Worm (Caenorhabditis elegans): Measurements from ENCODE around the gene sqrd-1.

DNA sequence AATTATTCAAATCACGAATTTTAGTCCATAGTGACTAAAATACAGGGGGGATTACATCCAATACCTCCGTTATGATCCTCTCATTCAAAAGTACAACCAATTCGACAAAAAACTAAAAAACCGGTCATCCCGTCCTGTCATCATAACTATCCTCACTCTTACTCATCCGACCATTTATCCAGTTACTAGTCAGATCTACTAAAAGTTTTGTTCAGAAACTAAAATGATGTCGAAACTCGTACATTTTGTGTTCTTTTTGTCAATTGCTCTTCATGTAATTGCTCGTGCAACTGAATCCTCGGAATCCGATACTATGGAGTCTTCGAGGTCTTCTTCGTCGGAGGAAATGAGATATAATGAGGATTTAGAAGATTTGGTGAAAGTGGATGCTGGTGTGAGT, 42.6 kb upstream of the sqrd-1 start, which contains the start of gene R05A10.2:
- TF ChIP-seq unc-130 (GFP tag; optimal IDR thresholded peaks at IDR 0.05) (no peak), hmg-1.2 (GFP tag; IDR thresholded peaks at IDR 0.05) (no peak), Y53F4B.3 (GFP tag; IDR thresholded peaks at IDR 0.05) (no peak), him-1 (tag; optimal IDR thresholded peaks at IDR 0.05) (no peak), pha-4 (tag; optimal IDR thresholded peaks at IDR 0.05) (no peak), unc-62 (GFP tag; optimal IDR thresholded peaks at IDR 0.05) (no peak), ceh-40 (GFP tag; IDR thresholded peaks at IDR 0.05) (no peak), attf-3 (GFP tag; conservative IDR thresholded peaks at IDR 0.05) (no peak)

All from whole organism, young adult.